Fruit fly (Drosophila melanogaster): ENCODE data around the gene Eig71Eb.

Gene Eig71Eb

DNA sequence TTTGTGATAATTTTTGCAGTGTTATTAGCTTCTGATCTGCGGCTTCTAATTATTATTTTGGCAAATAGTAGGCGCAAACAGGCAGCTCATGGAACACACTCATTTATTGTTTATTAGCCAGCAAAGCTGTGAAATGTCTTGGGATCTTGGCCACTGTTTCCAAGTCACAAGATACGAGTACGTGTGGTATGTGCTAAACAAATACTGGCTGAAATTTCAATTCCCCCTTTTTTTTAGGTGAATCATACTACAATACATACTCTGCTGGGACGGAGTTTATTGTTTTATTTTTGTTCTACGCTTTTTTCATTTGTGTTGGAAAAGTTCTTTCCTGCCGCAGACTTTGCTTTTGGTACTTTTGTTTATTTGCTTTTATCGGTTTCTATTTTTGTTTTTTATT, 18.7 kb upstream of the Eig71Eb start:
- TF ChIP-seq dsx (GFP tag; optimal IDR thresholded peaks at IDR 0.05; ENCODE audit: poor library complexity, severe bottlenecking) (no peak), CG3032 (tag; optimal IDR thresholded peaks at IDR 0.05) (no peak), CG1621 (tag; optimal IDR thresholded peaks at IDR 0.05) (no peak), fkh (GFP tag; optimal IDR thresholded peaks at IDR 0.05) (peak; percentile 73), CG10631 (GFP tag; optimal IDR thresholded peaks at IDR 0.05) (no peak), Ets21C (GFP tag; optimal IDR thresholded peaks at IDR 0.05) (no peak), CG11762 (GFP tag; optimal IDR thresholded peaks at IDR 0.05; ENCODE audit: insufficient read depth) (no peak)

DNA sequence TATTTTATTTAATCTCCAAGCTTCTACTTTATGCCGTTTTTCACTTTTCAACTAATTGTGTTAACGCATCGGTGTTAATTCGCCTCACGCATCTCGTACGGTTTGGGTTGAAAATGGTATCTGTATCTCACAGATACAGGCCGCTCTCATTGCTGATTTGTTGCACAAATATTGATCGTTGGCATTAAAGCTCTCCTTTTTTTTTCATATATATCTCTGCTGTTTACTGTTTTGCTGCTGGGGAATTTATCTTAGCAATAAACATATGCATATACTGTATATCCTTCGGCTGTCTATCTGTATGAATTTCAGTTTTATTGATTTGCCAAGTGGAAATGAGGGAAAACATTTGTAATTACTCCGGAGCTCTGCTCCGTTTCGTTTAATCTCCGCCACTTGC, 17.1 kb upstream of the Eig71Eb start:
- TF ChIP-seq svp (GFP tag): peak; percentile 52
- TF ChIP-seq vri (GFP tag; optimal IDR thresholded peaks at IDR 0.05): no peak
- peak; percentile 16 for TF ChIP-seq esn (GFP tag; optimal IDR thresholded peaks at IDR 0.05)
- no peak for TF ChIP-seq Blimp-1 (GFP tag; optimal IDR thresholded peaks at IDR 0.05)
- no peak for TF ChIP-seq dsx (GFP tag; optimal IDR thresholded peaks at IDR 0.05; ENCODE audit: poor library complexity, severe bottlenecking)
- no peak for TF ChIP-seq Ets21C (GFP tag; optimal IDR thresholded peaks at IDR 0.05)
- no peak for TF ChIP-seq CG3919 (GFP tag; optimal IDR thresholded peaks at IDR 0.05)
- no peak for TF ChIP-seq topi (GFP tag; optimal IDR thresholded peaks at IDR 0.05)
- TF ChIP-seq Hr39 (GFP tag; optimal IDR thresholded peaks at IDR 0.05): no peak
- no peak for TF ChIP-seq fd85E (GFP tag; optimal IDR thresholded peaks at IDR 0.05)
- TF ChIP-seq CG11294 (GFP tag; IDR thresholded peaks at IDR 0.05): no peak
- no peak for TF ChIP-seq CG1621 (tag; optimal IDR thresholded peaks at IDR 0.05)
- TF ChIP-seq CG6792 (GFP tag; optimal IDR thresholded peaks at IDR 0.05): peak; percentile 2
- TF ChIP-seq CG15336 (GFP tag; IDR thresholded peaks at IDR 0.05): no peak
- TF ChIP-seq achi (GFP tag; optimal IDR thresholded peaks at IDR 0.05): peak; percentile 4
- TF ChIP-seq Met (GFP tag; optimal IDR thresholded peaks at IDR 0.05): peak; percentile 9
- TF ChIP-seq CG10669 (GFP tag; optimal IDR thresholded peaks at IDR 0.05): no peak
- TF ChIP-seq fd59A (GFP tag; optimal IDR thresholded peaks at IDR 0.05): no peak
- no peak for TF ChIP-seq OdsH (GFP tag; optimal IDR thresholded peaks at IDR 0.05)
- TF ChIP-seq net (GFP tag; optimal IDR thresholded peaks at IDR 0.05): no peak
- no peak for TF ChIP-seq CG8319 (GFP tag; optimal IDR thresholded peaks at IDR 0.05)
- no peak for TF ChIP-seq Smox (GFP tag; optimal IDR thresholded peaks at IDR 0.05)
- no peak for TF ChIP-seq CG34406 (GFP tag; optimal IDR thresholded peaks at IDR 0.05)
- TF ChIP-seq Ets96B (tag; optimal IDR thresholded peaks at IDR 0.05): no peak
- no peak for TF ChIP-seq CG6276 (GFP tag; optimal IDR thresholded peaks at IDR 0.05)
- TF ChIP-seq CG9139 (GFP tag; optimal IDR thresholded peaks at IDR 0.05): peak; percentile 23
- peak; percentile 16 for TF ChIP-seq CG6854 (GFP tag; optimal IDR thresholded peaks at IDR 0.05)
- no peak for TF ChIP-seq Hr4 (GFP tag; optimal IDR thresholded peaks at IDR 0.05)
- TF ChIP-seq dac (GFP tag; optimal IDR thresholded peaks at IDR 0.05): no peak
- peak; percentile 73 for TF ChIP-seq fkh (GFP tag; optimal IDR thresholded peaks at IDR 0.05)
- no peak for TF ChIP-seq CG3032 (tag; optimal IDR thresholded peaks at IDR 0.05)
- TF ChIP-seq CG7368 (GFP tag; optimal IDR thresholded peaks at IDR 0.05): no peak
- no peak for TF ChIP-seq CG16779 (tag; optimal IDR thresholded peaks at IDR 0.05)
- peak; percentile 18 for TF ChIP-seq CG6808 (GFP tag; optimal IDR thresholded peaks at IDR 0.05)
- no peak for TF ChIP-seq CG8119 (GFP tag; IDR thresholded peaks at IDR 0.05)
- TF ChIP-seq acj6 (GFP tag; optimal IDR thresholded peaks at IDR 0.05): no peak
- TF ChIP-seq Gug (GFP tag; IDR thresholded peaks at IDR 0.05): no peak
- no peak for TF ChIP-seq Lpt (GFP tag; optimal IDR thresholded peaks at IDR 0.05)
- no peak for TF ChIP-seq eg (GFP tag; IDR thresholded peaks at IDR 0.05)
- TF ChIP-seq ss (GFP tag; optimal IDR thresholded peaks at IDR 0.05): peak in 1 of 2 experiments; percentile 23
- peak; percentile 31 for TF ChIP-seq Sox102F (GFP tag; optimal IDR thresholded peaks at IDR 0.05)
- no peak for TF ChIP-seq cyc (GFP tag; optimal IDR thresholded peaks at IDR 0.05)
- peak; percentile 33 for TF ChIP-seq CG8632 (GFP tag; optimal IDR thresholded peaks at IDR 0.05)
- TF ChIP-seq Eip75B (GFP tag; optimal IDR thresholded peaks at IDR 0.05): no peak
- no peak for TF ChIP-seq CG6163 (GFP tag; IDR thresholded peaks at IDR 0.05)
- peak; percentile 72 for TF ChIP-seq Eip78C (GFP tag)
- no peak for TF ChIP-seq Sox15 (GFP tag; optimal IDR thresholded peaks at IDR 0.05)
- TF ChIP-seq CG32006 (GFP tag; optimal IDR thresholded peaks at IDR 0.05): no peak
